Worm (Caenorhabditis elegans): ENCODE measurements around the gene clec-125.

clec-125 gene

DNA sequence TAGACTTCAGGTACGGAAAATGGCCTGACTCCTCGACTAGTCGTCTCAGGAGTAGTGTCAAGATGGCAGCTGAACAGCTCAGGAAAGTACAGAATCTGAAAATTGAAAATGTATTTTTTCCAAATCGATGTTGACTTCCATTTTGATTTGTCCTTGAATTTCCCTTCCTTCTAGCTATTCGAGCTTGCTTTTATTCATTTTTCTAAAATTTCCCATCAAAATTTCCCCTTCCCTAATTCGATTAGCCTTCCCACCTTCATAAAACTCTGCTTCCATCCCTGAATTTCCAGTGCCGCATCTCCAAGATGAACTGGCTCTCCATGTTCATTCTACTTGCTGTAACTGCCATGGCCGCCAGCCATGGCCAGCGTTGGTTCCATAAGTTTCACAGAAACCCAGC lies 43.0 kb upstream of the clec-125 start, which contains the start of gene Y49F6B.6 (continued):
- TF ChIP-seq efl-1 (GFP tag; optimal IDR thresholded peaks at IDR 0.05) (no peak), K12H6.12 (tag; optimal IDR thresholded peaks at IDR 0.05) (no peak), ZK185.1 (tag; optimal IDR thresholded peaks at IDR 0.05; ENCODE audit: poor library complexity, severe bottlenecking) (no peak), mes-4 (tag; optimal IDR thresholded peaks at IDR 0.05) (no peak), F52B5.7 (tag; optimal IDR thresholded peaks at IDR 0.05) (no peak)

- no peak for TF ChIP-seq ccch-3 (GFP tag; optimal IDR thresholded peaks at IDR 0.05)
- no peak for TF ChIP-seq ztf-28 (GFP tag; IDR thresholded peaks at IDR 0.05)
- TF ChIP-seq cebp-2 (GFP tag; IDR thresholded peaks at IDR 0.05), result no peak
- no peak for TF ChIP-seq C06A6.2 (GFP tag; conservative IDR thresholded peaks at IDR 0.05)
- TF ChIP-seq nhr-90 (tag; optimal IDR thresholded peaks at IDR 0.05), result no peak
- TF ChIP-seq ZK185.1 (tag; optimal IDR thresholded peaks at IDR 0.05; ENCODE audit: poor library complexity, severe bottlenecking), result no peak
- no peak for TF ChIP-seq F10E7.11 (tag; optimal IDR thresholded peaks at IDR 0.05)
- TF ChIP-seq rpc-1 (optimal IDR thresholded peaks at IDR 0.05), result no peak
- TF ChIP-seq rpc-1 (tag; optimal IDR thresholded peaks at IDR 0.05), result no peak
- no peak for TF ChIP-seq ztf-26 (tag; optimal IDR thresholded peaks at IDR 0.05)
- no peak for TF ChIP-seq bed-2 (GFP tag; IDR thresholded peaks at IDR 0.05)
- TF ChIP-seq K11D2.4 (GFP tag; IDR thresholded peaks at IDR 0.05), result no peak
- no peak for TF ChIP-seq repo-1 (tag; optimal IDR thresholded peaks at IDR 0.05)
- TF ChIP-seq xnd-1 (tag; optimal IDR thresholded peaks at IDR 0.05), result no peak
- no peak for TF ChIP-seq die-1 (tag; optimal IDR thresholded peaks at IDR 0.05)
- TF ChIP-seq snpc-1.3 (tag; optimal IDR thresholded peaks at IDR 0.05; ENCODE audit: insufficient read depth), result no peak
- TF ChIP-seq lin-35 (GFP tag; optimal IDR thresholded peaks at IDR 0.05), result no peak
- TF ChIP-seq nfyb-1 (GFP tag; IDR thresholded peaks at IDR 0.05), result no peak
- TF ChIP-seq Y56A3A.18 (GFP tag; IDR thresholded peaks at IDR 0.05), result no peak
- no peak for TF ChIP-seq ets-4 (GFP tag; optimal IDR thresholded peaks at IDR 0.05)
Measured at ce11 chrII:3473744-3474143, 42.1 kb upstream of the clec-125 start, which contains the start of gene sdz-32. Gene sdz-32, plus strand, starts transcription at chrII:3474044.

ce11 chrII:3476536-3476935 lies 39.3 kb upstream of the clec-125 start:
- no peak for TF ChIP-seq cebp-2 (GFP tag; IDR thresholded peaks at IDR 0.05)

ce11 chrII:3477171-3477570 lies 38.6 kb upstream of the clec-125 start, which contains the start of gene fbxb-104:
Gene fbxb-104, minus strand, starts transcription at chrII:3477271.
- TF ChIP-seq ceh-58 (GFP tag; IDR thresholded peaks at IDR 0.05), result no peak
- no peak for TF ChIP-seq bed-2 (GFP tag; IDR thresholded peaks at IDR 0.05)
- TF ChIP-seq ZK185.1 (tag; optimal IDR thresholded peaks at IDR 0.05; ENCODE audit: poor library complexity, severe bottlenecking), result no peak
- no peak for TF ChIP-seq die-1 (tag; optimal IDR thresholded peaks at IDR 0.05)
- no peak for TF ChIP-seq gei-17 (GFP tag; optimal IDR thresholded peaks at IDR 0.05)
- no peak for TF ChIP-seq snpc-1.3 (tag; optimal IDR thresholded peaks at IDR 0.05; ENCODE audit: insufficient read depth)

DNA sequence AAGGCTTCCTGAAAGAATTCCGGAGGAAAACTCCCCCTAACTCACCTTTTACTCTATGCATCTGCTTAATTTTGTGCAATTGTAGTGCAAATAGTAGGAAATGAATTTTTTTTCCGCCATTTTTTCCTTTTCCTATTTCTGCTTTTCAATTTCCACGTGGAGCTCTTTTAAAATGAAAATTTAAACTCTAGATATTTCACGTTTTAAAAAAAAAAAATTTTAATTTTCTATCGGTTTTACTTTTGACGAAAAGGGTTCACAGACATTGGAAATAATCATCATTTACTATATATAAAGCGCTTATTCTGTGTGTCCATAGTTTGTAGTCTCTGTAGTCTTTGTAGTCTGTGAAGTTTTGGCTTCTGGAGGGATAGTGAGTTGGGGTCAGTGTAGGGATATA lies 34.2 kb upstream of the clec-125 start, which contains the start of gene Y49F6B.8:
Gene Y49F6B.8, minus strand, starts transcription at position 101 of the 400 bp plus-strand sequence.
- TF ChIP-seq F23B12.7 (tag; optimal IDR thresholded peaks at IDR 0.05; ENCODE audit: insufficient read depth) (no peak), zim-3 (tag; optimal IDR thresholded peaks at IDR 0.05) (no peak), nhr-179 (tag; optimal IDR thresholded peaks at IDR 0.05) (no peak), dpl-1 (GFP tag; optimal IDR thresholded peaks at IDR 0.05) (no peak), T07F8.4 (tag; optimal IDR thresholded peaks at IDR 0.05) (no peak), K12H6.12 (tag; optimal IDR thresholded peaks at IDR 0.05) (no peak), ccch-3 (GFP tag; optimal IDR thresholded peaks at IDR 0.05) (no peak), madf-3 (GFP tag; IDR thresholded peaks at IDR 0.05) (no peak), gei-17 (GFP tag; optimal IDR thresholded peaks at IDR 0.05) (no peak), ceh-40 (GFP tag; IDR thresholded peaks at IDR 0.05) (no peak)
